Fruit fly (Drosophila melanogaster) whole organism, prepupa: ENCODE measurements around the gene CG5828.

ENCODE experiments used
- Blimp-1 ChIP-seq: fragments of 200-800 bp; sonication (Bioruptor generic); optimal IDR thresholded peaks from 3 replicates; lab custom pipeline; 2017; ENCODE audit warnings: missing biosample characterization, missing genetic modification characterization, mild to moderate bottlenecking, moderate library complexity, missing genetic modification reagents
- CG10631 ChIP-seq: fragments of 200-800 bp; sonication (Bioruptor generic); optimal IDR thresholded peaks from 2 replicates; lab custom pipeline; 2016; ENCODE audit warnings: missing biosample characterization, missing genetic modification characterization
- CG11762 ChIP-seq: fragments of 200-800 bp; sonication (Bioruptor generic); optimal IDR thresholded peaks from 3 replicates; lab custom pipeline; 2016; ENCODE audit warnings: missing biosample characterization, missing genetic modification characterization; ENCODE audit not compliant: insufficient read depth
- CG15336 ChIP-seq: fragments of 200-800 bp; sonication (Bioruptor generic); IDR thresholded peaks from 2 replicates; pipeline ENCODE4 v1.3.6; 2022; ENCODE audit warnings: missing biosample characterization, missing genetic modification characterization
- CG1621 ChIP-seq: fragments of 200-800 bp; sonication (Bioruptor generic); optimal IDR thresholded peaks from 3 replicates; lab custom pipeline; 2018; ENCODE audit warnings: missing biosample characterization, mild to moderate bottlenecking, missing genetic modification characterization
- CG3032 ChIP-seq: fragments of 200-800 bp; optimal IDR thresholded peaks from 2 replicates; lab custom pipeline; 2019; ENCODE audit warnings: missing biosample characterization, mild to moderate bottlenecking, missing genetic modification characterization, moderate library complexity
- CG32006 ChIP-seq: fragments of 200-800 bp; sonication (Bioruptor generic); optimal IDR thresholded peaks from 3 replicates; lab custom pipeline; 2017; ENCODE audit warnings: missing biosample characterization, mild to moderate bottlenecking, missing genetic modification characterization
- CG34406 ChIP-seq: fragments of 200-800 bp; sonication (Bioruptor generic); optimal IDR thresholded peaks from 3 replicates; lab custom pipeline; 2016; ENCODE audit warnings: missing biosample characterization, missing genetic modification characterization
- CG3919 ChIP-seq: fragments of 200-800 bp; sonication (Bioruptor generic); optimal IDR thresholded peaks from 3 replicates; lab custom pipeline; 2016; ENCODE audit warnings: missing biosample characterization, missing genetic modification characterization
- CG4318 ChIP-seq: fragments of 200-800 bp; sonication (Bioruptor generic); optimal IDR thresholded peaks from 3 replicates; lab custom pipeline; 2017; ENCODE audit warnings: missing biosample characterization, mild to moderate bottlenecking, missing genetic modification characterization
- CG6163 ChIP-seq: fragments of 200-800 bp; sonication (Bioruptor generic); IDR thresholded peaks from 3 replicates; pipeline ENCODE4 v1.3.6; 2022; ENCODE audit warnings: missing biosample characterization, missing genetic modification characterization
- CG6792 ChIP-seq: fragments of 200-800 bp; sonication (Bioruptor generic); optimal IDR thresholded peaks from 3 replicates; lab custom pipeline; 2016; ENCODE audit warnings: missing biosample characterization, missing genetic modification characterization
- CG6808 ChIP-seq: fragments of 200-800 bp; sonication (Bioruptor generic); optimal IDR thresholded peaks from 3 replicates; lab custom pipeline; 2017; ENCODE audit warnings: missing biosample characterization, missing genetic modification characterization, mild to moderate bottlenecking, moderate library complexity, missing genetic modification reagents
- CG7368 ChIP-seq: fragments of 200-800 bp; sonication (Bioruptor generic); optimal IDR thresholded peaks from 3 replicates; lab custom pipeline; 2016; ENCODE audit warnings: missing biosample characterization, missing genetic modification characterization
- CG8119 ChIP-seq: fragments of 200-800 bp; sonication (Bioruptor generic); IDR thresholded peaks from 3 replicates; pipeline ENCODE4 v1.3.6; 2022; ENCODE audit warnings: missing biosample characterization, missing genetic modification characterization
- CG8319 ChIP-seq: fragments of 200-800 bp; sonication (Bioruptor generic); optimal IDR thresholded peaks from 3 replicates; lab custom pipeline; 2016; ENCODE audit warnings: missing biosample characterization, missing genetic modification characterization
- CG8632 ChIP-seq: fragments of 200-800 bp; sonication (Bioruptor generic); optimal IDR thresholded peaks from 3 replicates; lab custom pipeline; 2016; ENCODE audit warnings: missing biosample characterization, missing genetic modification characterization
- CG9139 ChIP-seq: fragments of 200-800 bp; sonication (Bioruptor generic); optimal IDR thresholded peaks from 3 replicates; lab custom pipeline; 2017; ENCODE audit warnings: missing biosample characterization, mild to moderate bottlenecking, missing genetic modification characterization
- Eip75B ChIP-seq: fragments of 200-800 bp; sonication (Bioruptor generic); optimal IDR thresholded peaks from 3 replicates; lab custom pipeline; 2016; ENCODE audit warnings: missing biosample characterization, missing genetic modification characterization
- Eip78C ChIP-seq: fragments of 200-800 bp; sonication (Bioruptor generic); peaks from one replicate; lab custom pipeline; 2016; ENCODE audit warnings: missing biosample characterization, missing genetic modification characterization
- Eip93F ChIP-seq: fragments of 200-800 bp; sonication (Bioruptor generic); optimal IDR thresholded peaks from 2 replicates; lab custom pipeline; 2016; ENCODE audit warnings: missing biosample characterization, mild to moderate bottlenecking, missing genetic modification characterization
- Hr39 ChIP-seq: fragments of 200-800 bp; sonication (Bioruptor generic); optimal IDR thresholded peaks from 2 replicates; lab custom pipeline; 2016; ENCODE audit warnings: missing biosample characterization, missing genetic modification characterization
- Hr4 ChIP-seq: fragments of 200-800 bp; sonication (Bioruptor generic); optimal IDR thresholded peaks from 3 replicates; lab custom pipeline; 2016; ENCODE audit warnings: missing biosample characterization, missing genetic modification characterization
- Lpt ChIP-seq: fragments of 200-800 bp; sonication (Bioruptor generic); optimal IDR thresholded peaks from 3 replicates; lab custom pipeline; 2016; ENCODE audit warnings: missing biosample characterization, missing genetic modification characterization
- OdsH ChIP-seq: fragments of 200-800 bp; sonication (Bioruptor generic); optimal IDR thresholded peaks from 3 replicates; lab custom pipeline; 2016; ENCODE audit warnings: missing biosample characterization, missing genetic modification characterization
- Smox ChIP-seq: fragments of 200-800 bp; sonication (Bioruptor generic); optimal IDR thresholded peaks from 3 replicates; lab custom pipeline; 2016; ENCODE audit warnings: missing biosample characterization, missing genetic modification characterization
- Sox14 ChIP-seq: fragments of 200-800 bp; sonication (Bioruptor generic); optimal IDR thresholded peaks from 3 replicates; lab custom pipeline; 2016; ENCODE audit warnings: missing biosample characterization, missing genetic modification characterization
- Sox15 ChIP-seq: fragments of 200-800 bp; sonication (Bioruptor generic); optimal IDR thresholded peaks from 3 replicates; lab custom pipeline; 2016; ENCODE audit warnings: missing biosample characterization, missing genetic modification characterization
- achi ChIP-seq: fragments of 200-800 bp; sonication (Bioruptor generic); optimal IDR thresholded peaks from 3 replicates; lab custom pipeline; 2016; ENCODE audit warnings: missing biosample characterization, missing genetic modification characterization
- dac ChIP-seq: fragments of 200-800 bp; sonication (Bioruptor generic); optimal IDR thresholded peaks from 2 replicates; lab custom pipeline; 2017; ENCODE audit warnings: missing biosample characterization, mild to moderate bottlenecking, missing genetic modification characterization
- dsx ChIP-seq: fragments of 200-800 bp; optimal IDR thresholded peaks from 3 replicates; lab custom pipeline; 2019; ENCODE audit warnings: missing biosample characterization, mild to moderate bottlenecking, missing genetic modification characterization, moderate library complexity; ENCODE audit not compliant: poor library complexity, severe bottlenecking
- eg ChIP-seq: fragments of 200-800 bp; sonication (Bioruptor generic); IDR thresholded peaks from 3 replicates; pipeline ENCODE4 v1.3.6; 2022; ENCODE audit warnings: missing biosample characterization, missing genetic modification characterization
- esn ChIP-seq: fragments of 200-800 bp; sonication (Bioruptor generic); optimal IDR thresholded peaks from 2 replicates; lab custom pipeline; 2016; ENCODE audit warnings: missing biosample characterization, mild to moderate bottlenecking, missing genetic modification characterization, moderate library complexity
- fd59A ChIP-seq: fragments of 200-800 bp; sonication (Bioruptor generic); optimal IDR thresholded peaks from 2 replicates; lab custom pipeline; 2017; ENCODE audit warnings: missing biosample characterization, mild to moderate bottlenecking, missing genetic modification characterization, missing genetic modification reagents
- fd85E ChIP-seq: fragments of 200-800 bp; sonication (Bioruptor generic); optimal IDR thresholded peaks from 3 replicates; lab custom pipeline; 2016; ENCODE audit warnings: missing biosample characterization, missing genetic modification characterization
- fkh ChIP-seq: fragments of 200-800 bp; sonication (Bioruptor generic); optimal IDR thresholded peaks from 3 replicates; lab custom pipeline; 2017; ENCODE audit warnings: missing biosample characterization, mild to moderate bottlenecking, missing genetic modification characterization, moderate library complexity
- lz ChIP-seq: fragments of 200-800 bp; sonication (Bioruptor generic); optimal IDR thresholded peaks from 3 replicates; lab custom pipeline; 2016; ENCODE audit warnings: missing biosample characterization, missing genetic modification characterization
- net ChIP-seq: fragments of 200-800 bp; sonication (Bioruptor generic); optimal IDR thresholded peaks from 3 replicates; lab custom pipeline; 2016; ENCODE audit warnings: missing biosample characterization, missing genetic modification characterization
- pdm3 ChIP-seq: fragments of 200-800 bp; sonication (Bioruptor generic); optimal IDR thresholded peaks from 3 replicates; lab custom pipeline; 2016; ENCODE audit warnings: missing biosample characterization, missing genetic modification characterization
- spab ChIP-seq: fragments of 200-800 bp; sonication (Bioruptor generic); optimal IDR thresholded peaks from 2 replicates; lab custom pipeline; 2017; ENCODE audit warnings: missing biosample characterization, mild to moderate bottlenecking, missing genetic modification characterization, missing genetic modification reagents
- ss ChIP-seq, 2 experiments: fragments of 200-800 bp; sonication (Bioruptor generic); optimal IDR thresholded peaks; 2 replicates in 1 of 2; 3 replicates in 1 of 2; lab custom pipeline; 2017 to 2018; ENCODE audit warnings: mild to moderate bottlenecking in 2 of 2, missing biosample characterization in 2 of 2, missing genetic modification characterization in 2 of 2, moderate library complexity in 1 of 2
- svp ChIP-seq: fragments of 200-800 bp; sonication (Bioruptor generic); peaks from one replicate; lab custom pipeline; 2016; ENCODE audit warnings: missing biosample characterization, missing genetic modification characterization
- topi ChIP-seq: fragments of 200-800 bp; sonication (Bioruptor generic); optimal IDR thresholded peaks from 3 replicates; lab custom pipeline; 2016; ENCODE audit warnings: missing biosample characterization, missing genetic modification characterization
- vri ChIP-seq: fragments of 200-800 bp; sonication (Bioruptor generic); optimal IDR thresholded peaks from 3 replicates; lab custom pipeline; 2016; ENCODE audit warnings: missing biosample characterization, mild to moderate bottlenecking, missing genetic modification characterization

CG5828 gene

DNA sequence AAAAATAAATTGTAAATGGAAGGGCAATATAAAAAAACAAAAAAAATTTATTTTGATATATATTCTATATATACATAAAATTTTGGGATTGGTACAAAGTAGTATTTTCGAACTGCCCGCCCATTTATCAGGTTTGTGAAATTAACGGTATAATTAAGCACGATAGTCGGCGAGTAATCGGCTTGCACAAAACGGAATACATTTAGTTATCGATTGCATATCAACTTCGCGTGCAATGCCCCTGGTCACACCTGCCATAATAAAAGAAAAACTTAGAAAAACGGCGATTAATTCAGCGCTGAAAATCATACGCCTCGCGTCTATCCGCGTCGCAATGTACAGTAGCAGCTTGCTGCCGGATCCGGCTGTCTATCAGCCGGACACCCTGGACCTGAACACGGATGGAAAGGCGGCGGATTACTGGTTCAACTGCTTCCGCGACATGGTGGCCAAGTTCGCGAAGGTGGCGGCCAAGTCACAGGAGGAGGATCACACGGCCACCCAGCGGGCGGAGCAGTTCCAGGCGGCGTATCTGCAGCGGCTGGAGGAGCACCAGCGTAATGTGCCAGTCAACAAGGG, at the start of gene CG5828:
Gene CG5828, plus strand, starts transcription at position 205 of the 579 bp plus-strand sequence.
- TF ChIP-seq Eip78C (GFP tag; lab: Kevin White, UChicago), result peak; percentile 31
- TF ChIP-seq OdsH (GFP tag; lab: Kevin White, UChicago), result no peak
- TF ChIP-seq, all 60 proteins: peak for 1

DNA sequence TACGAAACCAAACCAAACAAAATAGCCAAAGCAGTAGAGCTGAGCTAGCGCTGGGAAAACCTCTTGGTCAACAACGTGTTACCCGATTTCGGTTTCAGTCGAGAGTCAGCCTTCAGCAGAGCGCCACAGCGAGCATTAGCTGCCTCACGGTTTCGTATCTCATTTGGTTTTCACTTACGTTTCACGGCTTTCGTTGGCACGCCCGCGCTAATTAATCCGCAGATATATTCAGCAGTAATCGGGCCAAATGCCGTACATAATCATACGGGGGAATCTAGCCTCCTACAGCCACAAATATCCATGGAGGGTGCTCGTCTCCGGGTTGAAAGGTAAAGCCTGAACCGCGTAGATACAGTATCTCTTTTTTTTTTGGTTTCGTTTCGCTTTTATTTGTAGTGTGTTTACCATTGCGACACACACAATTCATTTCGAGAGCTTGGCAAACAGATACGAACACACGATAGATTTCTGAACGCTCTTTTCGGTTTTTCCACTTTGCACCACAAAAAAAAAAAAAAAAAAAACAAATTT, 49.4 kb upstream of the CG5828 start, which contains the start of gene CG31650:
Gene CG31650, minus strand, starts transcription at position 352 of the 531 bp plus-strand sequence.
- TF ChIP-seq svp (GFP tag; lab: Kevin White, UChicago) (peak; percentile 40), Eip75B (no peak), fkh (GFP tag; lab: Kevin White, UChicago) (peak; percentile 48), ss (GFP tag; optimal IDR thresholded peaks at IDR 0.05; lab: Kevin White, UChicago) (no peak), eg (peak; percentile 14; the same call in 1 of the 3 replicates)

DNA sequence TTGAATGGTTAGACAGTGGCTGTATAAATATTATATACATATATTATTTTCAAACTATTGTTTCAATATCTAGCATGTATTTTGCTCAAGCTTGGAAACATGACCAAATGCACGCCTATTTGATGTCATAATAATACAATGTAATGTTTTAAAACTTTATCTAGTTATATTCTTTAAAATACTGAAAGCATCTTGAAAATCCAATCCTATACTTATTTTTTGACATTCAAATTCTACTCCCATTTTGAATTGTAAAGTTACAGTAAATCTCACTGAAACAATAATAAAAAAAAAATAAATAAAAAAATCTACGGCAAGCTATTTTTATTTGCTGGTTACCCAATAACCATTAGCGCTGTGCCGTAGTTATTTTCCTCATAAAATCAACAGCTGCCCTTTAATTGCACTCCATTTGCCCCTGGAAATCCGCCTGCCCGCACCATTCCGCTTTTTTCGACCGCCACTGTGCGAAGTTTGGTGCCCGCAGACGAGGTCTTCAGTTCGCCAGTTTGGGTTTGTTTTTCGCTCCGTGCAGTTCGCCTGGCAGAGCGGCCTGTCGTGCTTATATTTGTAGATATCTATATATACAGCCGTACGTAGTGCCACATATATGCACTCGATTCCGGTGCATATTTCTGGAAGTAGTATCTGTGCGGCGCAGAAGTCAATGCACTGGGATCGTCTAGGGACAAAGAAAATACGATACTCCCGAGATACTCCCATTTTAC, 48.7 kb upstream of the CG5828 start:
- TF ChIP-seq vri, result peak; percentile 97
- TF ChIP-seq CG3032 (tag; lab: Kevin White, UChicago), result peak; percentile 11
- TF ChIP-seq spab (GFP tag; lab: Kevin White, UChicago), result no peak
- peak; percentile 46 for TF ChIP-seq Smox (GFP tag; lab: Kevin White, UChicago)
- no peak for TF ChIP-seq Sox15 (GFP tag; lab: Kevin White, UChicago)
- TF ChIP-seq Hr4 (GFP tag; lab: Kevin White, UChicago), result peak; percentile 63
- TF ChIP-seq Eip93F (GFP tag; lab: Kevin White, UChicago), result peak; percentile 30
- no peak for TF ChIP-seq CG11762
- TF ChIP-seq Blimp-1, result no peak
- no peak for TF ChIP-seq CG8319 (GFP tag; lab: Kevin White, UChicago)
- peak; percentile 33 for TF ChIP-seq Lpt (GFP tag; lab: Kevin White, UChicago)
- peak; percentile 53 for TF ChIP-seq CG3919
- peak; percentile 57 for TF ChIP-seq CG10631 (GFP tag; lab: Kevin White, UChicago)
- peak; percentile 43 for TF ChIP-seq Eip75B
- TF ChIP-seq achi (GFP tag; lab: Kevin White, UChicago), result peak; percentile 58
- peak; percentile 7 for TF ChIP-seq CG9139 (GFP tag; lab: Kevin White, UChicago)
- peak; percentile 49; the same call in 1 of the 2 replicates for TF ChIP-seq CG15336 (GFP tag; lab: Robert Waterston, UW)
- TF ChIP-seq fd85E (GFP tag; lab: Kevin White, UChicago), result peak; percentile 14
- no peak for TF ChIP-seq CG7368 (GFP tag; lab: Kevin White, UChicago)
- TF ChIP-seq esn (GFP tag; lab: Kevin White, UChicago), result peak; percentile 60
- TF ChIP-seq CG4318 (GFP tag; lab: Kevin White, UChicago), result peak; percentile 49
- TF ChIP-seq net, result peak; percentile 28
- TF ChIP-seq CG6808 (GFP tag; lab: Kevin White, UChicago), result no peak
- TF ChIP-seq Hr39 (GFP tag; lab: Kevin White, UChicago), result peak; percentile 37
- TF ChIP-seq CG6792 (GFP tag; lab: Kevin White, UChicago), result peak; percentile 11
- TF ChIP-seq CG34406 (GFP tag; lab: Kevin White, UChicago), result peak; percentile 11
- TF ChIP-seq ss (GFP tag; optimal IDR thresholded peaks at IDR 0.05; lab: Kevin White, UChicago), result peak in 1 of 2 experiments; percentile 28
- peak; percentile 40 for TF ChIP-seq lz
- peak; percentile 66 for TF ChIP-seq Sox14 (GFP tag; lab: Kevin White, UChicago)
- peak; percentile 24 for TF ChIP-seq CG8632
- peak; percentile 37 for TF ChIP-seq topi
- TF ChIP-seq dac, result no peak
- peak; percentile 50 for TF ChIP-seq pdm3 (GFP tag; lab: Kevin White, UChicago)
- peak; percentile 59 for TF ChIP-seq CG6163 (GFP tag; lab: Robert Waterston, UW)
- peak; percentile 42; the same call in 1 of the 3 replicates for TF ChIP-seq CG8119 (GFP tag; lab: Robert Waterston, UW)
- TF ChIP-seq dsx, result peak; percentile 16
- TF ChIP-seq CG1621 (tag; lab: Kevin White, UChicago), result peak; percentile 20
- no peak for TF ChIP-seq fd59A (GFP tag; lab: Kevin White, UChicago)
- peak; percentile 70 for TF ChIP-seq CG32006 (GFP tag; lab: Kevin White, UChicago)
- peak; percentile 65 for TF ChIP-seq OdsH (GFP tag; lab: Kevin White, UChicago)
